Worm (Caenorhabditis elegans) whole organism, young adult: ENCODE measurements around the gene cutl-24.

Experiments
- B0019.2 ChIP-seq: fragments of 200-800 bp; sonication (Bioruptor generic); conservative IDR thresholded peaks from 2 replicates; pipeline ENCODE4 v1.3.6; 2022; ENCODE audit warnings: missing genetic modification reagents, missing genetic modification characterization, missing compliant biosample characterization
- B0336.3 ChIP-seq: fragments of 200-800 bp; sonication (Bioruptor generic); IDR thresholded peaks from 2 replicates; pipeline ENCODE4 v1.3.6; 2022; ENCODE audit warnings: missing genetic modification characterization, missing compliant biosample characterization
- F33H1.4 ChIP-seq: fragments of 200-800 bp; sonication (Bioruptor generic); IDR thresholded peaks from 2 replicates; pipeline ENCODE4 v1.3.6; 2022; ENCODE audit warnings: missing genetic modification reagents, missing genetic modification characterization, missing compliant biosample characterization
- F37B4.10 ChIP-seq: fragments of 200-800 bp; sonication (Bioruptor generic); IDR thresholded peaks from 2 replicates; pipeline ENCODE4 v1.3.6; 2022; ENCODE audit warnings: missing genetic modification characterization, missing compliant biosample characterization
- F49E8.2 ChIP-seq: sonication (generic microtip); optimal IDR thresholded peaks from 3 replicates; lab custom pipeline; 2017; ENCODE audit warnings: missing genetic modification characterization, mild to moderate bottlenecking, missing compliant biosample characterization, antibody characterized with exemption, moderate library complexity; ENCODE audit not compliant: insufficient read depth
- F52B5.7 ChIP-seq: sonication (generic microtip); optimal IDR thresholded peaks from 2 replicates; lab custom pipeline; 2016; ENCODE audit warnings: mild to moderate bottlenecking, missing genetic modification characterization, missing compliant biosample characterization
- F55B11.4 ChIP-seq: sonication (generic microtip); optimal IDR thresholded peaks from 2 replicates; lab custom pipeline; 2016; ENCODE audit warnings: missing compliant biosample characterization, missing genetic modification characterization, borderline replicate concordance; ENCODE audit not compliant: insufficient read depth
- F57C9.4 ChIP-seq: sonication (generic microtip); optimal IDR thresholded peaks from 2 replicates; lab custom pipeline; 2017; ENCODE audit warnings: mild to moderate bottlenecking, missing genetic modification characterization, missing compliant biosample characterization
- K12H6.12 ChIP-seq: fragments of 200-800 bp; sonication (Bioruptor generic); optimal IDR thresholded peaks from 2 replicates; lab custom pipeline; 2018; ENCODE audit warnings: mild to moderate bottlenecking, missing genetic modification characterization, missing compliant biosample characterization
- T07F8.4 ChIP-seq: sonication (generic microtip); optimal IDR thresholded peaks from 2 replicates; lab custom pipeline; 2016; ENCODE audit warnings: mild to moderate bottlenecking, missing genetic modification characterization, moderate library complexity, missing compliant biosample characterization
- T26A5.8 ChIP-seq: sonication (generic microtip); optimal IDR thresholded peaks from 2 replicates; lab custom pipeline; 2016; ENCODE audit warnings: missing genetic modification characterization, missing compliant biosample characterization
- Y56A3A.18 ChIP-seq: fragments of 200-800 bp; sonication (Bioruptor generic); IDR thresholded peaks from 2 replicates; pipeline ENCODE4 v1.3.6; 2022; ENCODE audit warnings: missing genetic modification reagents, missing genetic modification characterization, missing compliant biosample characterization
- Y79H2A.3 ChIP-seq: fragments of 200-800 bp; sonication (Bioruptor generic); conservative IDR thresholded peaks from 2 replicates; pipeline ENCODE4 v1.3.6; 2022; ENCODE audit warnings: missing genetic modification reagents, missing genetic modification characterization, missing compliant biosample characterization
- Y95B8A.8 ChIP-seq: fragments of 200-800 bp; sonication (Bioruptor generic); IDR thresholded peaks from 2 replicates; pipeline ENCODE4 v1.3.6; 2022; ENCODE audit warnings: missing genetic modification reagents, missing genetic modification characterization, missing compliant biosample characterization
- aptf-3 ChIP-seq: fragments of 200-800 bp; sonication (Bioruptor generic); IDR thresholded peaks from 2 replicates; pipeline ENCODE4 v1.3.6; 2022; ENCODE audit warnings: missing genetic modification characterization, missing compliant biosample characterization
- attf-3 ChIP-seq: fragments of 200-800 bp; sonication (Bioruptor generic); conservative IDR thresholded peaks from 2 replicates; pipeline ENCODE4 v1.3.6; 2022; ENCODE audit warnings: missing genetic modification reagents, missing genetic modification characterization, missing compliant biosample characterization
- attf-5 ChIP-seq: fragments of 200-800 bp; sonication (Bioruptor generic); optimal IDR thresholded peaks from 2 replicates; lab custom pipeline; 2018; ENCODE audit warnings: mild to moderate bottlenecking, missing genetic modification characterization, missing compliant biosample characterization
- bed-2 ChIP-seq: fragments of 200-800 bp; sonication (Bioruptor generic); IDR thresholded peaks from 2 replicates; pipeline ENCODE4 v1.3.6; 2022; ENCODE audit warnings: missing genetic modification reagents, missing genetic modification characterization, missing compliant biosample characterization
- cebp-1 ChIP-seq, 2 experiments: fragments of 200-800 bp in 1 of 2; sonication (Bioruptor generic) in 1 of 2; sonication (generic microtip) in 1 of 2; IDR thresholded peaks in 1 of 2; optimal IDR thresholded peaks in 1 of 2; 2 replicates each; pipeline versions ENCODE4 v1.3.6 to Lab custom; 2017 to 2022; ENCODE audit warnings: missing compliant biosample characterization in 2 of 2, missing genetic modification characterization in 2 of 2, mild to moderate bottlenecking in 1 of 2, missing genetic modification reagents in 1 of 2, moderate library complexity in 1 of 2
- ceh-100 ChIP-seq: fragments of 200-800 bp; sonication (Bioruptor generic); IDR thresholded peaks from 2 replicates; pipeline ENCODE4 v1.3.6; 2022; ENCODE audit warnings: missing genetic modification reagents, missing genetic modification characterization, missing compliant biosample characterization
- ceh-40 ChIP-seq: fragments of 200-800 bp; sonication (Bioruptor generic); IDR thresholded peaks from 2 replicates; pipeline ENCODE4 v1.3.6; 2022; ENCODE audit warnings: missing genetic modification characterization, missing compliant biosample characterization
- chd-7 ChIP-seq: sonication (generic microtip); optimal IDR thresholded peaks from 2 replicates; lab custom pipeline; 2016; ENCODE audit warnings: mild to moderate bottlenecking, missing genetic modification characterization, moderate library complexity, missing compliant biosample characterization
- dox-1 ChIP-seq: fragments of 200-800 bp; sonication (Bioruptor generic); IDR thresholded peaks from 2 replicates; pipeline ENCODE4 v1.3.6; 2022; ENCODE audit warnings: missing genetic modification reagents, missing genetic modification characterization, missing compliant biosample characterization
- ekl-4 ChIP-seq: fragments of 200-800 bp; sonication (Bioruptor generic); IDR thresholded peaks from 2 replicates; pipeline ENCODE4 v1.3.6; 2022; ENCODE audit warnings: missing genetic modification reagents, missing genetic modification characterization, missing compliant biosample characterization
- hmg-1.2 ChIP-seq: fragments of 200-800 bp; sonication (Bioruptor generic); IDR thresholded peaks from 2 replicates; pipeline ENCODE4 v1.3.6; 2022; ENCODE audit warnings: missing genetic modification reagents, missing genetic modification characterization, missing compliant biosample characterization
- hrde-1 ChIP-seq: sonication (generic microtip); optimal IDR thresholded peaks from 2 replicates; lab custom pipeline; 2016; ENCODE audit warnings: missing genetic modification characterization, mild to moderate bottlenecking, missing compliant biosample characterization, moderate library complexity, missing genotype, missing genetic modification reagents, borderline replicate concordance
- let-607 ChIP-seq, 2 experiments: fragments of 200-800 bp in 1 of 2; sonication (Bioruptor generic) in 1 of 2; sonication (generic microtip) in 1 of 2; optimal IDR thresholded peaks; 2 replicates each; lab custom pipeline; 2016 to 2018; ENCODE audit warnings: mild to moderate bottlenecking in 2 of 2, missing compliant biosample characterization in 2 of 2, missing genetic modification characterization in 2 of 2, moderate library complexity in 2 of 2, missing genotype in 1 of 2
- lin-35 ChIP-seq, 3 experiments: fragments of 150-350 bp in 2 of 3; sonication (generic microtip) in 1 of 3; optimal IDR thresholded peaks; 2 replicates each; lab custom pipeline; 2014 to 2018; ENCODE audit warnings: missing biosample characterization in 3 of 3, missing genetic modification characterization in 3 of 3, missing genetic modification reagents in 3 of 3
- lin-40 ChIP-seq: sonication (generic microtip); optimal IDR thresholded peaks from 2 replicates; lab custom pipeline; 2016; ENCODE audit warnings: missing genetic modification characterization, mild to moderate bottlenecking, missing compliant biosample characterization, missing genotype, missing genetic modification reagents
- madf-10 ChIP-seq: sonication (generic microtip); optimal IDR thresholded peaks from 2 replicates; lab custom pipeline; 2016; ENCODE audit warnings: mild to moderate bottlenecking, missing genetic modification characterization, missing compliant biosample characterization
- madf-3 ChIP-seq: fragments of 200-800 bp; sonication (Bioruptor generic); IDR thresholded peaks from 2 replicates; pipeline ENCODE4 v1.3.6; 2022; ENCODE audit warnings: missing genetic modification reagents, missing genetic modification characterization, missing compliant biosample characterization
- madf-8 ChIP-seq: fragments of 200-800 bp; sonication (Bioruptor generic); conservative IDR thresholded peaks from 2 replicates; pipeline ENCODE4 v1.3.6; 2022; ENCODE audit warnings: missing genetic modification reagents, missing genetic modification characterization, missing compliant biosample characterization
- mcd-1 ChIP-seq: fragments of 200-800 bp; sonication (Bioruptor generic); IDR thresholded peaks from 2 replicates; pipeline ENCODE4 v1.3.6; 2022; ENCODE audit warnings: missing genetic modification reagents, missing genetic modification characterization, missing compliant biosample characterization
- nfya-1 ChIP-seq: sonication (generic microtip); optimal IDR thresholded peaks from 2 replicates; lab custom pipeline; 2017; ENCODE audit warnings: antibody characterized with exemption, missing compliant biosample characterization, missing genetic modification characterization, borderline replicate concordance; ENCODE audit not compliant: insufficient read depth
- nhr-80 ChIP-seq: sonication (generic microtip); optimal IDR thresholded peaks from 2 replicates; lab custom pipeline; 2016; ENCODE audit warnings: missing genetic modification characterization, missing compliant biosample characterization
- rec-8 ChIP-seq, 2 experiments: sonication (generic microtip); optimal IDR thresholded peaks; 2 replicates each; lab custom pipeline; 2016; ENCODE audit warnings: mild to moderate bottlenecking in 2 of 2, missing genetic modification characterization in 2 of 2, missing genetic modification reagents in 2 of 2, missing genotype in 2 of 2, missing biosample characterization in 1 of 2, missing compliant biosample characterization in 1 of 2, moderate library complexity in 1 of 2
- repo-1 ChIP-seq: sonication (generic microtip); optimal IDR thresholded peaks from 2 replicates; lab custom pipeline; 2017; ENCODE audit warnings: mild to moderate bottlenecking, missing genetic modification characterization, missing compliant biosample characterization
- snpc-1.1 ChIP-seq: sonication (generic microtip); optimal IDR thresholded peaks from 2 replicates; lab custom pipeline; 2017; ENCODE audit warnings: missing genetic modification characterization, mild to moderate bottlenecking, missing compliant biosample characterization, antibody characterized with exemption, moderate library complexity, missing genotype, missing genetic modification reagents; ENCODE audit not compliant: insufficient read depth
- snpc-4 ChIP-seq, 5 experiments: fragments of 150-350 bp in 1 of 5; sonication (generic microtip) in 4 of 5; optimal IDR thresholded peaks; 2 replicates each; lab custom pipeline; 2014 to 2018; ENCODE audit warnings: missing genetic modification characterization in 5 of 5, missing biosample characterization in 3 of 5, antibody characterized with exemption in 2 of 5, mild to moderate bottlenecking in 2 of 5, missing compliant biosample characterization in 2 of 5, missing genotype in 2 of 5, moderate library complexity in 2 of 5, missing genetic modification reagents in 1 of 5
- tlf-1 ChIP-seq: fragments of 200-800 bp; sonication (Bioruptor generic); optimal IDR thresholded peaks from 2 replicates; lab custom pipeline; 2018; ENCODE audit warnings: mild to moderate bottlenecking, missing genetic modification characterization, missing compliant biosample characterization
- zim-3 ChIP-seq: sonication (generic microtip); optimal IDR thresholded peaks from 2 replicates; lab custom pipeline; 2017; ENCODE audit warnings: mild to moderate bottlenecking, missing genetic modification characterization, moderate library complexity, missing compliant biosample characterization
- ztf-26 ChIP-seq: sonication (generic microtip); optimal IDR thresholded peaks from 2 replicates; lab custom pipeline; 2017; ENCODE audit warnings: missing genetic modification characterization, missing compliant biosample characterization
- ztf-3 ChIP-seq: fragments of 200-800 bp; sonication (Bioruptor generic); optimal IDR thresholded peaks from 2 replicates; lab custom pipeline; 2018; ENCODE audit warnings: mild to moderate bottlenecking, missing genetic modification characterization, missing compliant biosample characterization

cutl-24 gene

ce11 chrIV:204998-205397 is 40.1 kb downstream of the cutl-24 start, which contains the start of gene coa-1:
Gene coa-1, plus strand, starts transcription at chrIV:205298.
- TF ChIP-seq madf-8 (GFP tag; lab: Robert Waterston, UW) (no peak), ceh-100 (no peak), nfya-1 (tag; lab: Kevin White, UChicago) (no peak), snpc-1.1 (no peak), K12H6.12 (tag; lab: Kevin White, UChicago) (no peak), hrde-1 (tag; lab: Kevin White, UChicago) (no peak), ztf-3 (GFP tag; lab: Kevin White, UChicago) (no peak)

DNA sequence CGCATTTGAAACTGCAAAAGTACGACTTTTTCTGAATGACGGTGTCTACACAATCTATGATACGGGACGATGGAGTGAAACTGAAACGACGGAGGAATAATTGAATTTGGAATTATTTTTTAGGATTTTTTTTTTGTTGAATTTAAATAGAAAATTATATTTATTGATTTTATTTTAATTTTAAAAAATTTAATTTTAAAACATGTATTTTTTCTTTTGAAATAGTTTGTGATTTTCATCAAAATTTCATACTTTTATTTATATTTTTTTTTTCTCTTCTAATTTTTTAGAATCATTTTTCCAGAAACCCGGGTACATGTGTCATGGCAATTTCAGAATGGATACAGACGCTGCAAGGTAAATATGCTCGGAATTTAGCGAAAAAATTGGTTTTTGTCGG is 43.0 kb downstream of the cutl-24 start, which contains the start of gene Y38C1AA.1:
Gene Y38C1AA.1, plus strand, starts transcription at position 301 of the 400 bp plus-strand sequence.
- TF ChIP-seq madf-3 (GFP tag; lab: Robert Waterston, UW), result no peak
- TF ChIP-seq B0019.2 (GFP tag; lab: Robert Waterston, UW), result no peak
- no peak for TF ChIP-seq let-607 (tag; optimal IDR thresholded peaks at IDR 0.05; lab: Kevin White, UChicago)
- no peak for TF ChIP-seq ceh-40
- no peak for TF ChIP-seq madf-10 (tag; lab: Kevin White, UChicago)
- TF ChIP-seq snpc-4 (GFP tag; optimal IDR thresholded peaks at IDR 0.05; lab: Kevin White, UChicago), result no peak
- TF ChIP-seq snpc-4 (tag; optimal IDR thresholded peaks at IDR 0.05; lab: Kevin White, UChicago), result no peak
- TF ChIP-seq rec-8 (tag; optimal IDR thresholded peaks at IDR 0.05; lab: Kevin White, UChicago), result no peak
- no peak for TF ChIP-seq T26A5.8 (tag; lab: Kevin White, UChicago)
- no peak for TF ChIP-seq aptf-3
- no peak for TF ChIP-seq T07F8.4 (tag; lab: Kevin White, UChicago)

DNA sequence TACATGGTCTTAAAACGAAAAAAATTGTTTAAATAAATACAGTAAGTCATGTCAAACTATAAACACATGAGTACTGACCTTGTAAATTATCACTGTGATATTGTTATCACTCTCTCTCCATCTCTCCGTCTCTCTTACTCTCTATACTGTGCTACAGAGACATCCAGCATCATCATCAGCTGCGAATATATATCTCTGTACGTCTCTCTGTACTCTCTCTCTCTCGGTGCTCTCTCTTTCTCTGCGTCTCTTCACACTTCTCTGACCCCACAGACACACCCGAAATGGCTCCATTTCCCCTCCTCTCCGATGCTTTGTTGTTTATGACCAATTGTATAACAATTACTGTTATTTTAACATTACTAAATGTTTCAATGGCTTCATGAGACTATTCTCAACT is 45.7 kb downstream of the cutl-24 start:
- peak; percentile 82 for TF ChIP-seq hmg-1.2 (GFP tag; lab: Robert Waterston, UW)
- no peak for TF ChIP-seq repo-1 (tag; lab: Kevin White, UChicago)
- TF ChIP-seq F37B4.10 (GFP tag; lab: Robert Waterston, UW), result no peak
- TF ChIP-seq nhr-80, result peak; percentile 87
- TF ChIP-seq F57C9.4 (tag; lab: Kevin White, UChicago), result no peak
- no peak for TF ChIP-seq Y56A3A.18 (GFP tag; lab: Robert Waterston, UW)
- no peak for TF ChIP-seq chd-7
- TF ChIP-seq attf-3, result no peak
- TF ChIP-seq ztf-26, result no peak
- TF ChIP-seq let-607 (tag; optimal IDR thresholded peaks at IDR 0.05; lab: Kevin White, UChicago), result no peak
- no peak for TF ChIP-seq F52B5.7
- TF ChIP-seq lin-40 (tag; lab: Kevin White, UChicago), result peak; percentile 38
- no peak for TF ChIP-seq madf-3 (GFP tag; lab: Robert Waterston, UW)
- TF ChIP-seq rec-8 (tag; optimal IDR thresholded peaks at IDR 0.05; lab: Kevin White, UChicago), result no peak
- no peak for TF ChIP-seq ceh-100
- TF ChIP-seq cebp-1 (GFP tag; IDR thresholded peaks at IDR 0.05; lab: Robert Waterston, UW), result no peak
- TF ChIP-seq cebp-1 (tag; optimal IDR thresholded peaks at IDR 0.05; lab: Kevin White, UChicago), result peak; percentile 46
- TF ChIP-seq Y79H2A.3 (GFP tag; lab: Robert Waterston, UW), result no peak
- TF ChIP-seq mcd-1 (GFP tag; lab: Robert Waterston, UW), result 0 out of 2 replicates have a peak, but pooled peaks have one; percentile 37
- TF ChIP-seq tlf-1 (GFP tag; lab: Kevin White, UChicago), result no peak
- TF ChIP-seq lin-35 (GFP tag; optimal IDR thresholded peaks at IDR 0.05; lab: Kevin White, UChicago), result no peak
- TF ChIP-seq zim-3 (tag; lab: Kevin White, UChicago), result no peak
- TF ChIP-seq bed-2 (GFP tag; lab: Robert Waterston, UW), result no peak
- TF ChIP-seq F33H1.4 (GFP tag; lab: Robert Waterston, UW), result no peak
- no peak for TF ChIP-seq Y95B8A.8 (GFP tag; lab: Robert Waterston, UW)
- no peak for TF ChIP-seq F49E8.2 (tag; lab: Kevin White, UChicago)
- 0 out of 2 replicates have a peak, but pooled peaks have one; percentile 26 for TF ChIP-seq ekl-4 (GFP tag; lab: Robert Waterston, UW)
- TF ChIP-seq attf-5 (GFP tag; lab: Kevin White, UChicago), result peak; percentile 66
- TF ChIP-seq dox-1, result peak; percentile 57; the same call in 1 of the 2 replicates
- 0 out of 2 replicates have a peak, but pooled peaks have one; percentile 33 for TF ChIP-seq B0336.3 (GFP tag; lab: Robert Waterston, UW)
- no peak for TF ChIP-seq F55B11.4
